Fruit fly (Drosophila melanogaster) whole organism, embryonic: ENCODE data around the gene CG10730.

Experiments used
- Adf1 ChIP-seq: fragments of 200-800 bp; sonication (Bioruptor generic); IDR thresholded peaks from 2 replicates; pipeline ENCODE4 v1.3.6; 2022; ENCODE audit warnings: missing biosample characterization, missing genetic modification characterization
- CG10209 ChIP-seq: fragments of 200-800 bp; sonication (Bioruptor generic); optimal IDR thresholded peaks from 3 replicates; lab custom pipeline; 2017; ENCODE audit warnings: missing biosample characterization, mild to moderate bottlenecking, missing genetic modification characterization, missing genetic modification reagents
- CG10979 ChIP-seq: fragments of 200-800 bp; sonication (Bioruptor generic); optimal IDR thresholded peaks from 2 replicates; lab custom pipeline; 2018; ENCODE audit warnings: missing biosample characterization, mild to moderate bottlenecking, missing genetic modification characterization, moderate library complexity
- CG11456 ChIP-seq: fragments of 200-800 bp; sonication (Bioruptor generic); IDR thresholded peaks from 3 replicates; pipeline ENCODE4 v1.3.6; 2022; ENCODE audit warnings: missing biosample characterization, missing genetic modification characterization
- CG12071 ChIP-seq: fragments of 200-800 bp; sonication (Bioruptor generic); optimal IDR thresholded peaks from 3 replicates; lab custom pipeline; 2018; ENCODE audit warnings: missing biosample characterization, mild to moderate bottlenecking, missing genetic modification characterization
- CG12659 ChIP-seq: fragments of 200-800 bp; sonication (Bioruptor generic); optimal IDR thresholded peaks from 3 replicates; lab custom pipeline; 2017; ENCODE audit warnings: mild to moderate bottlenecking, missing biosample characterization, missing genetic modification reagents, missing genetic modification characterization
- CG12769 ChIP-seq: fragments of 200-800 bp; sonication (Bioruptor generic); optimal IDR thresholded peaks from 2 replicates; lab custom pipeline; 2019; ENCODE audit warnings: missing biosample characterization, mild to moderate bottlenecking, missing genetic modification characterization, moderate library complexity
- CG14965 ChIP-seq: fragments of 200-800 bp; sonication (Bioruptor generic); optimal IDR thresholded peaks from 2 replicates; lab custom pipeline; 2016; ENCODE audit warnings: missing biosample characterization, missing genetic modification characterization, borderline replicate concordance
- CG1602 ChIP-seq: fragments of 200-800 bp; sonication (Bioruptor generic); optimal IDR thresholded peaks from 3 replicates; lab custom pipeline; 2016; ENCODE audit warnings: missing biosample characterization, missing genetic modification characterization
- CG17912 ChIP-seq: fragments of 200-800 bp; sonication (Bioruptor generic); optimal IDR thresholded peaks from 2 replicates; lab custom pipeline; 2018; ENCODE audit warnings: missing biosample characterization, mild to moderate bottlenecking, missing genetic modification characterization
- CG2875 ChIP-seq: fragments of 200-800 bp; sonication (Bioruptor generic); optimal IDR thresholded peaks from 2 replicates; lab custom pipeline; 2017; ENCODE audit warnings: missing biosample characterization, mild to moderate bottlenecking, missing genetic modification characterization, missing genetic modification reagents
- CG31441 ChIP-seq: fragments of 200-800 bp; sonication (Bioruptor generic); IDR thresholded peaks from 2 replicates; pipeline ENCODE4 v1.3.6; 2022; ENCODE audit warnings: missing biosample characterization, missing genetic modification characterization
- CG5180 ChIP-seq: fragments of 200-800 bp; sonication (Bioruptor generic); optimal IDR thresholded peaks from 3 replicates; lab custom pipeline; 2017; ENCODE audit warnings: missing biosample characterization, missing genetic modification characterization, mild to moderate bottlenecking, moderate library complexity, missing genetic modification reagents
- CG6791 ChIP-seq: fragments of 200-800 bp; sonication (Bioruptor generic); IDR thresholded peaks from 3 replicates; pipeline ENCODE4 v1.3.6; 2022; ENCODE audit warnings: missing biosample characterization, missing genetic modification characterization; ENCODE audit not compliant: partially characterized antibody
- Drgx ChIP-seq: fragments of 200-800 bp; sonication (Bioruptor generic); IDR thresholded peaks from 2 replicates; pipeline ENCODE4 v1.3.6; 2022; ENCODE audit warnings: missing biosample characterization, missing genetic modification characterization
- Eip74EF ChIP-seq, 2 experiments: fragments of 200-800 bp in 1 of 2; fragments of >200 bp in 1 of 2; sonication (Bioruptor generic) in 1 of 2; optimal IDR thresholded peaks; 2 replicates each; lab custom pipeline; 2017 to 2019; ENCODE audit warnings: missing biosample characterization in 2 of 2, missing genetic modification characterization in 2 of 2, mild to moderate bottlenecking in 1 of 2, moderate library complexity in 1 of 2
- Med ChIP-seq: fragments of 200-800 bp; sonication (Bioruptor generic); peaks from one replicate; lab custom pipeline; 2016; ENCODE audit warnings: missing biosample characterization, missing genetic modification characterization, mild to moderate bottlenecking, inconsistent platforms, moderate library complexity
- Meics ChIP-seq: fragments of 200-800 bp; sonication (Bioruptor generic); optimal IDR thresholded peaks from 2 replicates; lab custom pipeline; 2017; ENCODE audit warnings: missing biosample characterization, mild to moderate bottlenecking, missing genetic modification characterization
- Oaz ChIP-seq: fragments of 200-800 bp; sonication (Bioruptor generic); IDR thresholded peaks from 2 replicates; pipeline ENCODE4 v1.3.6; 2022; ENCODE audit warnings: missing biosample characterization, missing genetic modification characterization
- Ravus ChIP-seq: fragments of 200-800 bp; sonication (Bioruptor generic); IDR thresholded peaks from 2 replicates; pipeline ENCODE4 v1.3.6; 2022; ENCODE audit warnings: missing biosample characterization, missing genetic modification characterization
- TFAM ChIP-seq: fragments of 200-800 bp; sonication (Bioruptor generic); optimal IDR thresholded peaks from 2 replicates; lab custom pipeline; 2017; ENCODE audit warnings: missing biosample characterization, missing genetic modification characterization, inconsistent platforms
- Tbp ChIP-seq: fragments of >200 bp; optimal IDR thresholded peaks from 2 replicates; lab custom pipeline; 2018; ENCODE audit warnings: missing biosample characterization, missing genetic modification characterization
- aop ChIP-seq: fragments of 200-800 bp; sonication (Bioruptor generic); IDR thresholded peaks from 2 replicates; pipeline ENCODE4 v1.3.6; 2022; ENCODE audit warnings: missing biosample characterization, missing genetic modification characterization
- ash1 ChIP-seq: fragments of 200-800 bp; sonication (Bioruptor generic); optimal IDR thresholded peaks from 2 replicates; lab custom pipeline; 2018; ENCODE audit warnings: missing biosample characterization, mild to moderate bottlenecking, missing genetic modification characterization
- chinmo ChIP-seq: fragments of 200-800 bp; sonication (Bioruptor generic); IDR thresholded peaks from 4 replicates; pipeline ENCODE4 v1.3.6; 2022; ENCODE audit warnings: missing biosample characterization, missing genetic modification characterization; ENCODE audit not compliant: partially characterized antibody
- chm ChIP-seq: fragments of 200-800 bp; sonication (Bioruptor generic); IDR thresholded peaks from 2 replicates; pipeline ENCODE4 v1.3.6; 2022; ENCODE audit warnings: missing biosample characterization, missing genetic modification characterization
- dysf ChIP-seq: fragments of 200-800 bp; sonication (Bioruptor generic); IDR thresholded peaks from 3 replicates; pipeline ENCODE4 v1.3.6; 2022; ENCODE audit warnings: missing biosample characterization, missing genetic modification characterization
- ems ChIP-seq: fragments of 200-800 bp; sonication (Bioruptor generic); optimal IDR thresholded peaks from 3 replicates; lab custom pipeline; 2016; ENCODE audit warnings: missing biosample characterization, missing genetic modification characterization
- kah ChIP-seq: fragments of 200-800 bp; sonication (Bioruptor generic); optimal IDR thresholded peaks from 2 replicates; lab custom pipeline; 2018; ENCODE audit warnings: missing biosample characterization, mild to moderate bottlenecking, missing genetic modification characterization
- pum ChIP-seq: fragments of 200-800 bp; sonication (Bioruptor generic); optimal IDR thresholded peaks from 2 replicates; lab custom pipeline; 2016; ENCODE audit warnings: missing biosample characterization, missing genetic modification characterization
- scrt ChIP-seq: fragments of 200-800 bp; sonication (Bioruptor generic); optimal IDR thresholded peaks from 2 replicates; lab custom pipeline; 2018; ENCODE audit warnings: missing biosample characterization, mild to moderate bottlenecking, missing genetic modification characterization, moderate library complexity
- sens ChIP-seq: fragments of 200-800 bp; sonication (Bioruptor generic); peaks from one replicate; lab custom pipeline; 2016; ENCODE audit warnings: missing biosample characterization, missing genetic modification characterization
- slp2 ChIP-seq: fragments of 200-800 bp; sonication (Bioruptor generic); optimal IDR thresholded peaks from 2 replicates; lab custom pipeline; 2016; ENCODE audit warnings: missing biosample characterization, missing genetic modification characterization
- tll ChIP-seq, 2 experiments: fragments of 200-800 bp in 1 of 2; fragments of >200 bp in 1 of 2; sonication (Bioruptor generic) in 1 of 2; optimal IDR thresholded peaks; 2 replicates each; lab custom pipeline; 2017 to 2019; ENCODE audit warnings: missing biosample characterization in 2 of 2, missing genetic modification characterization in 2 of 2, mild to moderate bottlenecking in 1 of 2, moderate library complexity in 1 of 2
- unpg ChIP-seq: fragments of 200-800 bp; sonication (Bioruptor generic); optimal IDR thresholded peaks from 3 replicates; lab custom pipeline; 2018; ENCODE audit warnings: missing biosample characterization, mild to moderate bottlenecking, missing genetic modification characterization, moderate library complexity
- vvl ChIP-seq: fragments of 200-800 bp; sonication (Bioruptor generic); IDR thresholded peaks from 2 replicates; pipeline ENCODE4 v1.3.6; 2022; ENCODE audit warnings: missing biosample characterization, missing genetic modification characterization

The CG10730 gene

dm6 chr2L:20082155-20082964 is 10.4 kb upstream of the CG10730 start (continued):
- no peak for TF ChIP-seq unpg
- peak; percentile 95 for TF ChIP-seq Meics
- peak in 1 of 2 experiments; percentile 61 for TF ChIP-seq Eip74EF (GFP tag; optimal IDR thresholded peaks at IDR 0.05; lab: Kevin White, UChicago)
- no peak for TF ChIP-seq ash1 (GFP tag; lab: Kevin White, UChicago)
- TF ChIP-seq TFAM (GFP tag; lab: Kevin White, UChicago): no peak
- no peak for TF ChIP-seq CG31441 (GFP tag; lab: Robert Waterston, UW)
- TF ChIP-seq Ravus (GFP tag; lab: Robert Waterston, UW): no peak
- TF ChIP-seq CG12659 (GFP tag; lab: Kevin White, UChicago): no peak
- TF ChIP-seq tll (GFP tag; optimal IDR thresholded peaks at IDR 0.05; lab: Kevin White, UChicago): no peak
- TF ChIP-seq CG10979 (tag; lab: Kevin White, UChicago): no peak
- TF ChIP-seq CG12071 (GFP tag; lab: Kevin White, UChicago): no peak
- no peak for TF ChIP-seq Oaz (GFP tag; lab: Robert Waterston, UW)
- no peak for TF ChIP-seq aop
- TF ChIP-seq Drgx (GFP tag; lab: Robert Waterston, UW): 0 out of 2 replicates have a peak, but pooled peaks have one; percentile 29
- TF ChIP-seq Adf1 (GFP tag; lab: Robert Waterston, UW): no peak
- no peak for TF ChIP-seq CG6791 (GFP tag; lab: Robert Waterston, UW)
- no peak for TF ChIP-seq Tbp (GFP tag; lab: Kevin White, UChicago)
- no peak for TF ChIP-seq CG14965 (GFP tag; lab: Kevin White, UChicago)
- no peak for TF ChIP-seq scrt

- TF ChIP-seq CG12769 (tag; lab: Kevin White, UChicago): peak; percentile 8
- no peak for TF ChIP-seq unpg
- 0 out of 4 replicates have a peak, but pooled peaks have one; percentile 70 for TF ChIP-seq chinmo (GFP tag; lab: Robert Waterston, UW)
- TF ChIP-seq slp2: no peak
- no peak for TF ChIP-seq kah (GFP tag; lab: Kevin White, UChicago)
- TF ChIP-seq CG5180 (GFP tag; lab: Kevin White, UChicago): no peak
- TF ChIP-seq Med (GFP tag; lab: Kevin White, UChicago): peak; percentile 21
- no peak for TF ChIP-seq chm (GFP tag; lab: Robert Waterston, UW)
- no peak for TF ChIP-seq CG2875 (GFP tag; lab: Kevin White, UChicago)
- no peak for TF ChIP-seq pum (GFP tag; lab: Kevin White, UChicago)
- TF ChIP-seq vvl (GFP tag; lab: Robert Waterston, UW): peak; percentile 74
- no peak for TF ChIP-seq Tbp (GFP tag; lab: Kevin White, UChicago)
- peak; percentile 15 for TF ChIP-seq sens (GFP tag; lab: Kevin White, UChicago)
- TF ChIP-seq dysf (GFP tag; lab: Robert Waterston, UW): no peak
- TF ChIP-seq CG11456 (GFP tag; lab: Robert Waterston, UW): no peak
- TF ChIP-seq CG1602 (GFP tag; lab: Kevin White, UChicago): no peak
- no peak for TF ChIP-seq ems (GFP tag; lab: Kevin White, UChicago)
- TF ChIP-seq CG10209 (GFP tag; lab: Kevin White, UChicago): no peak
- no peak for TF ChIP-seq CG17912 (GFP tag; lab: Kevin White, UChicago)
- TF ChIP-seq, all 482 proteins: peak for 5
These were observed 8.8 kb upstream of the CG10730 start for dm6 chr2L:20080772-20081171.
